Fruit fly (Drosophila melanogaster): Measurements from ENCODE around the gene Hrb27C.

Hrb27C gene

dm6 chr2L:6920661-6921359 lies at the start of gene Hrb27C:
Gene Hrb27C (plus strand): TSS chr2L:6920704.
- no peak for TF ChIP-seq Sox15 (GFP tag; optimal IDR thresholded peaks at IDR 0.05)
- TF ChIP-seq Hr4 (GFP tag; optimal IDR thresholded peaks at IDR 0.05): no peak
- peak; percentile 14 for TF ChIP-seq CG34406 (GFP tag; optimal IDR thresholded peaks at IDR 0.05)
- TF ChIP-seq CG8319 (GFP tag; optimal IDR thresholded peaks at IDR 0.05): no peak
- no peak for TF ChIP-seq Hr38 (GFP tag; optimal IDR thresholded peaks at IDR 0.05)
- TF ChIP-seq net (GFP tag; optimal IDR thresholded peaks at IDR 0.05): no peak
- no peak for TF ChIP-seq lz (GFP tag; optimal IDR thresholded peaks at IDR 0.05)
- TF ChIP-seq CG3032 (tag; optimal IDR thresholded peaks at IDR 0.05): no peak
- no peak for TF ChIP-seq Sox102F (GFP tag; optimal IDR thresholded peaks at IDR 0.05)
- no peak for TF ChIP-seq Smox (GFP tag; optimal IDR thresholded peaks at IDR 0.05)
- TF ChIP-seq Blimp-1 (GFP tag; optimal IDR thresholded peaks at IDR 0.05): no peak
- TF ChIP-seq CG6808 (GFP tag; optimal IDR thresholded peaks at IDR 0.05): no peak
- TF ChIP-seq Eip78C (GFP tag): peak; percentile 31
- TF ChIP-seq CG11762 (GFP tag; optimal IDR thresholded peaks at IDR 0.05; ENCODE audit: insufficient read depth): no peak
- no peak for TF ChIP-seq achi (GFP tag; optimal IDR thresholded peaks at IDR 0.05)
- no peak for TF ChIP-seq CG10669 (GFP tag; optimal IDR thresholded peaks at IDR 0.05)
- no peak for TF ChIP-seq CG7368 (GFP tag; optimal IDR thresholded peaks at IDR 0.05)
- TF ChIP-seq CG6854 (GFP tag; optimal IDR thresholded peaks at IDR 0.05): peak; percentile 5
- no peak for TF ChIP-seq Eip75B (GFP tag; optimal IDR thresholded peaks at IDR 0.05)
- TF ChIP-seq Ets96B (tag; optimal IDR thresholded peaks at IDR 0.05): no peak
- no peak for TF ChIP-seq acj6 (GFP tag; optimal IDR thresholded peaks at IDR 0.05)
- no peak for TF ChIP-seq cyc (GFP tag; optimal IDR thresholded peaks at IDR 0.05)
- TF ChIP-seq CG16779 (tag; optimal IDR thresholded peaks at IDR 0.05): peak; percentile 22
- TF ChIP-seq Eip93F (GFP tag; optimal IDR thresholded peaks at IDR 0.05): no peak
- TF ChIP-seq CG8632 (GFP tag; optimal IDR thresholded peaks at IDR 0.05): no peak
- no peak for TF ChIP-seq topi (GFP tag; optimal IDR thresholded peaks at IDR 0.05)
- no peak for TF ChIP-seq Met (GFP tag; optimal IDR thresholded peaks at IDR 0.05)
- TF ChIP-seq CG8119 (GFP tag; IDR thresholded peaks at IDR 0.05): no peak
- TF ChIP-seq svp (GFP tag): no peak

dm6 chr2L:6870777-6871176 lies 49.7 kb upstream of the Hrb27C start:
- TF ChIP-seq CG7368 (GFP tag; optimal IDR thresholded peaks at IDR 0.05) (no peak), Ets21C (GFP tag; optimal IDR thresholded peaks at IDR 0.05) (no peak), vri (GFP tag; optimal IDR thresholded peaks at IDR 0.05) (peak; percentile 16)

- TF ChIP-seq CG11294 (GFP tag; IDR thresholded peaks at IDR 0.05) (no peak), svp (GFP tag) (no peak), CG16779 (tag; optimal IDR thresholded peaks at IDR 0.05) (no peak), ss (GFP tag; optimal IDR thresholded peaks at IDR 0.05) (no peak), CG3919 (GFP tag; optimal IDR thresholded peaks at IDR 0.05) (no peak), CG11902 (GFP tag; optimal IDR thresholded peaks at IDR 0.05) (no peak), CG32006 (GFP tag; optimal IDR thresholded peaks at IDR 0.05) (no peak), OdsH (GFP tag; optimal IDR thresholded peaks at IDR 0.05) (no peak), Eip75B (GFP tag; optimal IDR thresholded peaks at IDR 0.05) (no peak), esn (GFP tag; optimal IDR thresholded peaks at IDR 0.05) (no peak), CG6792 (GFP tag; optimal IDR thresholded peaks at IDR 0.05) (no peak), cyc (GFP tag; optimal IDR thresholded peaks at IDR 0.05) (no peak), CG31627 (GFP tag; optimal IDR thresholded peaks at IDR 0.05) (no peak), Hr38 (GFP tag; optimal IDR thresholded peaks at IDR 0.05) (no peak), salr (GFP tag; optimal IDR thresholded peaks at IDR 0.05) (no peak), CG6808 (GFP tag; optimal IDR thresholded peaks at IDR 0.05) (no peak), Hr39 (GFP tag; optimal IDR thresholded peaks at IDR 0.05) (no peak), CG4318 (GFP tag; optimal IDR thresholded peaks at IDR 0.05) (no peak), spab (GFP tag; optimal IDR thresholded peaks at IDR 0.05) (no peak)
Observed at dm6 chr2L:6874006-6874405, 46.5 kb upstream of the Hrb27C start.
